Fruit fly (Drosophila melanogaster) whole organism, prepupa: ENCODE measurements around the gene Cpr65Ay.

ENCODE experiments used
- Blimp-1 ChIP-seq: fragments of 200-800 bp; sonication (Bioruptor generic); optimal IDR thresholded peaks from 3 replicates; lab custom pipeline; 2017; ENCODE audit warnings: missing biosample characterization, missing genetic modification characterization, mild to moderate bottlenecking, moderate library complexity, missing genetic modification reagents
- CG10631 ChIP-seq: fragments of 200-800 bp; sonication (Bioruptor generic); optimal IDR thresholded peaks from 2 replicates; lab custom pipeline; 2016; ENCODE audit warnings: missing biosample characterization, missing genetic modification characterization
- CG10669 ChIP-seq: fragments of 200-800 bp; sonication (Bioruptor generic); optimal IDR thresholded peaks from 3 replicates; lab custom pipeline; 2018; ENCODE audit warnings: missing biosample characterization, mild to moderate bottlenecking, missing genetic modification characterization, moderate library complexity
- CG11294 ChIP-seq: fragments of 200-800 bp; sonication (Bioruptor generic); IDR thresholded peaks from 2 replicates; pipeline ENCODE4 v1.3.6; 2022; ENCODE audit warnings: missing biosample characterization, missing genetic modification characterization
- CG3032 ChIP-seq: fragments of 200-800 bp; optimal IDR thresholded peaks from 2 replicates; lab custom pipeline; 2019; ENCODE audit warnings: missing biosample characterization, mild to moderate bottlenecking, missing genetic modification characterization, moderate library complexity
- CG31627 ChIP-seq: fragments of 200-800 bp; sonication (Bioruptor generic); optimal IDR thresholded peaks from 3 replicates; lab custom pipeline; 2016; ENCODE audit warnings: missing biosample characterization, missing genetic modification characterization
- CG32006 ChIP-seq: fragments of 200-800 bp; sonication (Bioruptor generic); optimal IDR thresholded peaks from 3 replicates; lab custom pipeline; 2017; ENCODE audit warnings: missing biosample characterization, mild to moderate bottlenecking, missing genetic modification characterization
- CG3919 ChIP-seq: fragments of 200-800 bp; sonication (Bioruptor generic); optimal IDR thresholded peaks from 3 replicates; lab custom pipeline; 2016; ENCODE audit warnings: missing biosample characterization, missing genetic modification characterization
- CG6276 ChIP-seq: fragments of 200-800 bp; sonication (Bioruptor generic); optimal IDR thresholded peaks from 2 replicates; lab custom pipeline; 2017; ENCODE audit warnings: missing biosample characterization, mild to moderate bottlenecking, missing genetic modification characterization
- CG6792 ChIP-seq: fragments of 200-800 bp; sonication (Bioruptor generic); optimal IDR thresholded peaks from 3 replicates; lab custom pipeline; 2016; ENCODE audit warnings: missing biosample characterization, missing genetic modification characterization
- CG6854 ChIP-seq: fragments of 200-800 bp; sonication (Bioruptor generic); optimal IDR thresholded peaks from 2 replicates; lab custom pipeline; 2017; ENCODE audit warnings: missing biosample characterization, mild to moderate bottlenecking, missing genetic modification characterization
- CG7368 ChIP-seq: fragments of 200-800 bp; sonication (Bioruptor generic); optimal IDR thresholded peaks from 3 replicates; lab custom pipeline; 2016; ENCODE audit warnings: missing biosample characterization, missing genetic modification characterization
- CG8319 ChIP-seq: fragments of 200-800 bp; sonication (Bioruptor generic); optimal IDR thresholded peaks from 3 replicates; lab custom pipeline; 2016; ENCODE audit warnings: missing biosample characterization, missing genetic modification characterization
- CG8632 ChIP-seq: fragments of 200-800 bp; sonication (Bioruptor generic); optimal IDR thresholded peaks from 3 replicates; lab custom pipeline; 2016; ENCODE audit warnings: missing biosample characterization, missing genetic modification characterization
- CG9139 ChIP-seq: fragments of 200-800 bp; sonication (Bioruptor generic); optimal IDR thresholded peaks from 3 replicates; lab custom pipeline; 2017; ENCODE audit warnings: missing biosample characterization, mild to moderate bottlenecking, missing genetic modification characterization
- Eip75B ChIP-seq: fragments of 200-800 bp; sonication (Bioruptor generic); optimal IDR thresholded peaks from 3 replicates; lab custom pipeline; 2016; ENCODE audit warnings: missing biosample characterization, missing genetic modification characterization
- Eip78C ChIP-seq: fragments of 200-800 bp; sonication (Bioruptor generic); peaks from one replicate; lab custom pipeline; 2016; ENCODE audit warnings: missing biosample characterization, missing genetic modification characterization
- Ets96B ChIP-seq: fragments of 200-800 bp; optimal IDR thresholded peaks from 2 replicates; lab custom pipeline; 2019; ENCODE audit warnings: missing biosample characterization, mild to moderate bottlenecking, missing genetic modification characterization, moderate library complexity
- Hr38 ChIP-seq: sonication (Bioruptor generic); optimal IDR thresholded peaks from 2 replicates; lab custom pipeline; 2016; ENCODE audit warnings: missing biosample characterization, missing genetic modification characterization
- Hr39 ChIP-seq: fragments of 200-800 bp; sonication (Bioruptor generic); optimal IDR thresholded peaks from 2 replicates; lab custom pipeline; 2016; ENCODE audit warnings: missing biosample characterization, missing genetic modification characterization
- Met ChIP-seq: fragments of 200-800 bp; sonication (Bioruptor generic); optimal IDR thresholded peaks from 3 replicates; lab custom pipeline; 2016; ENCODE audit warnings: missing biosample characterization, missing genetic modification characterization
- OdsH ChIP-seq: fragments of 200-800 bp; sonication (Bioruptor generic); optimal IDR thresholded peaks from 3 replicates; lab custom pipeline; 2016; ENCODE audit warnings: missing biosample characterization, missing genetic modification characterization
- Smox ChIP-seq: fragments of 200-800 bp; sonication (Bioruptor generic); optimal IDR thresholded peaks from 3 replicates; lab custom pipeline; 2016; ENCODE audit warnings: missing biosample characterization, missing genetic modification characterization
- achi ChIP-seq: fragments of 200-800 bp; sonication (Bioruptor generic); optimal IDR thresholded peaks from 3 replicates; lab custom pipeline; 2016; ENCODE audit warnings: missing biosample characterization, missing genetic modification characterization
- cyc ChIP-seq: fragments of 200-800 bp; sonication (Bioruptor generic); optimal IDR thresholded peaks from 3 replicates; lab custom pipeline; 2016; ENCODE audit warnings: missing biosample characterization, missing genetic modification characterization
- dac ChIP-seq: fragments of 200-800 bp; sonication (Bioruptor generic); optimal IDR thresholded peaks from 2 replicates; lab custom pipeline; 2017; ENCODE audit warnings: missing biosample characterization, mild to moderate bottlenecking, missing genetic modification characterization
- dsx ChIP-seq: fragments of 200-800 bp; optimal IDR thresholded peaks from 3 replicates; lab custom pipeline; 2019; ENCODE audit warnings: missing biosample characterization, mild to moderate bottlenecking, missing genetic modification characterization, moderate library complexity; ENCODE audit not compliant: poor library complexity, severe bottlenecking
- eg ChIP-seq: fragments of 200-800 bp; sonication (Bioruptor generic); IDR thresholded peaks from 3 replicates; pipeline ENCODE4 v1.3.6; 2022; ENCODE audit warnings: missing biosample characterization, missing genetic modification characterization
- fd59A ChIP-seq: fragments of 200-800 bp; sonication (Bioruptor generic); optimal IDR thresholded peaks from 2 replicates; lab custom pipeline; 2017; ENCODE audit warnings: missing biosample characterization, mild to moderate bottlenecking, missing genetic modification characterization, missing genetic modification reagents
- fd85E ChIP-seq: fragments of 200-800 bp; sonication (Bioruptor generic); optimal IDR thresholded peaks from 3 replicates; lab custom pipeline; 2016; ENCODE audit warnings: missing biosample characterization, missing genetic modification characterization
- fkh ChIP-seq: fragments of 200-800 bp; sonication (Bioruptor generic); optimal IDR thresholded peaks from 3 replicates; lab custom pipeline; 2017; ENCODE audit warnings: missing biosample characterization, mild to moderate bottlenecking, missing genetic modification characterization, moderate library complexity
- lz ChIP-seq: fragments of 200-800 bp; sonication (Bioruptor generic); optimal IDR thresholded peaks from 3 replicates; lab custom pipeline; 2016; ENCODE audit warnings: missing biosample characterization, missing genetic modification characterization
- net ChIP-seq: fragments of 200-800 bp; sonication (Bioruptor generic); optimal IDR thresholded peaks from 3 replicates; lab custom pipeline; 2016; ENCODE audit warnings: missing biosample characterization, missing genetic modification characterization
- pdm3 ChIP-seq: fragments of 200-800 bp; sonication (Bioruptor generic); optimal IDR thresholded peaks from 3 replicates; lab custom pipeline; 2016; ENCODE audit warnings: missing biosample characterization, missing genetic modification characterization
- salr ChIP-seq, 2 experiments: fragments of 200-800 bp; sonication (Bioruptor generic); optimal IDR thresholded peaks; 3 replicates each; lab custom pipeline; 2016 to 2018; ENCODE audit warnings: missing biosample characterization in 2 of 2, missing genetic modification characterization in 2 of 2, mild to moderate bottlenecking in 1 of 2
- ss ChIP-seq, 2 experiments: fragments of 200-800 bp; sonication (Bioruptor generic); optimal IDR thresholded peaks; 2 replicates in 1 of 2; 3 replicates in 1 of 2; lab custom pipeline; 2017 to 2018; ENCODE audit warnings: mild to moderate bottlenecking in 2 of 2, missing biosample characterization in 2 of 2, missing genetic modification characterization in 2 of 2, moderate library complexity in 1 of 2
- svp ChIP-seq: fragments of 200-800 bp; sonication (Bioruptor generic); peaks from one replicate; lab custom pipeline; 2016; ENCODE audit warnings: missing biosample characterization, missing genetic modification characterization

Cpr65Ay gene

dm6 chr3L:6116881-6117280 lies 41.5 kb downstream of the Cpr65Ay start:
- no peak for TF ChIP-seq CG8319
- no peak for TF ChIP-seq CG10669
- no peak for TF ChIP-seq CG11294 (GFP tag; lab: Robert Waterston, UW)
- no peak for TF ChIP-seq CG10631
- TF ChIP-seq Hr38 (GFP tag; lab: Kevin White, UChicago): no peak
- no peak for TF ChIP-seq achi
- no peak for TF ChIP-seq CG6792 (GFP tag; lab: Kevin White, UChicago)
- no peak for TF ChIP-seq fkh (GFP tag; lab: Kevin White, UChicago)
- TF ChIP-seq CG3919 (GFP tag; lab: Kevin White, UChicago): no peak
- TF ChIP-seq lz (GFP tag; lab: Kevin White, UChicago): no peak
- TF ChIP-seq Blimp-1 (GFP tag; lab: Kevin White, UChicago): no peak
- TF ChIP-seq CG6276 (GFP tag; lab: Kevin White, UChicago): no peak
- TF ChIP-seq cyc (GFP tag; lab: Kevin White, UChicago): no peak
- no peak for TF ChIP-seq CG31627
- no peak for TF ChIP-seq CG7368
- TF ChIP-seq fd85E (GFP tag; lab: Kevin White, UChicago): no peak
- no peak for TF ChIP-seq Eip75B (GFP tag; lab: Kevin White, UChicago)
- TF ChIP-seq dsx: no peak

dm6 chr3L:6115505-6115904 lies 42.9 kb downstream of the Cpr65Ay start:
- TF ChIP-seq pdm3 (GFP tag; lab: Kevin White, UChicago): no peak
- TF ChIP-seq Hr39 (GFP tag; lab: Kevin White, UChicago): no peak
- no peak for TF ChIP-seq CG9139 (GFP tag; lab: Kevin White, UChicago)
- no peak for TF ChIP-seq net (GFP tag; lab: Kevin White, UChicago)
- TF ChIP-seq cyc (GFP tag; lab: Kevin White, UChicago): no peak
- no peak for TF ChIP-seq Smox
- no peak for TF ChIP-seq fd85E (GFP tag; lab: Kevin White, UChicago)
- no peak for TF ChIP-seq CG11294 (GFP tag; lab: Robert Waterston, UW)
- TF ChIP-seq CG6276 (GFP tag; lab: Kevin White, UChicago): no peak
- TF ChIP-seq CG32006 (GFP tag; lab: Kevin White, UChicago): no peak

DNA sequence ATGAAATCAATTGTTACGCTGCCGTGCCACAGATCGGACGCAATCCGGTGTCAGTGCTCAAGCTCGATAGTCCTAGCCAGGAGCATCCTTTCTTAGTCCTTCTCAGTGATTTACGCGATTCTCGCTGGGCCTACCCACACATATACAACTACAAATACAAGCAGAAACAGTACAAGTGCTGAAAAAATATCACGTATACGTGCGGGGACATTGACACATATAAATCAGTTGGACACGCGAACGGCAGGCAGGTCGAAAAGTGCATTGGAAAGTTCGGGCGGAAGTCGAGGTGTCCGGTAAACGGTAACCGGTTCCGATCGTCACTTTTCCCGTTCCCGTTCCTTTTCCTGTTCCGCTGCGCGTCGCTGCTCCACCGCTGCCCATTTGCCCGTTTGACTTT lies 47.0 kb downstream of the Cpr65Ay start:
- no peak for TF ChIP-seq eg
- TF ChIP-seq Met (GFP tag; lab: Kevin White, UChicago): no peak
- TF ChIP-seq CG32006 (GFP tag; lab: Kevin White, UChicago): no peak
- no peak for TF ChIP-seq dac
- TF ChIP-seq CG3032: no peak

- no peak for TF ChIP-seq CG31627
- TF ChIP-seq CG3919 (GFP tag; lab: Kevin White, UChicago): no peak
- no peak for TF ChIP-seq pdm3 (GFP tag; lab: Kevin White, UChicago)
- TF ChIP-seq CG11294 (GFP tag; lab: Robert Waterston, UW): no peak
- TF ChIP-seq ss (GFP tag; optimal IDR thresholded peaks at IDR 0.05; lab: Kevin White, UChicago): no peak
- no peak for TF ChIP-seq lz (GFP tag; lab: Kevin White, UChicago)
- no peak for TF ChIP-seq salr (GFP tag; optimal IDR thresholded peaks at IDR 0.05; lab: Kevin White, UChicago)
- TF ChIP-seq CG10631: no peak
- TF ChIP-seq CG10669: no peak
- no peak for TF ChIP-seq OdsH
- no peak for TF ChIP-seq fd59A (GFP tag; lab: Kevin White, UChicago)
- no peak for TF ChIP-seq svp (GFP tag; lab: Kevin White, UChicago)
- TF ChIP-seq Eip78C: no peak
- TF ChIP-seq Ets96B: no peak
- TF ChIP-seq CG6854 (GFP tag; lab: Kevin White, UChicago): no peak
- TF ChIP-seq CG7368: no peak
- TF ChIP-seq CG8632 (GFP tag; lab: Kevin White, UChicago): no peak
- TF ChIP-seq, all 60 proteins: peak for 0
Measured at dm6 chr3L:6110673-6111449, 47.6 kb downstream of the Cpr65Ay start.
